Worm (Caenorhabditis elegans) whole organism, late embryonic: ENCODE measurements around the gene uroc-1.
A peak's percentile ranks its signal among the peaks of the same experiment; 100 is the strongest.

Experiments
- C38D4.7 ChIP-seq: fragments of 200-800 bp; sonication (Bioruptor generic); optimal IDR thresholded peaks from 2 replicates; lab custom pipeline; 2018; ENCODE audit warnings: mild to moderate bottlenecking, missing genetic modification characterization, moderate library complexity, missing compliant biosample characterization
- F13H6.1 ChIP-seq: sonication (generic microtip); optimal IDR thresholded peaks from 2 replicates; lab custom pipeline; 2016; ENCODE audit warnings: missing genetic modification characterization, missing compliant biosample characterization
- K02D7.2 ChIP-seq: sonication (generic microtip); optimal IDR thresholded peaks from 2 replicates; lab custom pipeline; 2017; ENCODE audit warnings: mild to moderate bottlenecking, missing genetic modification characterization, missing compliant biosample characterization
- K09A11.1 ChIP-seq: sonication (generic microtip); optimal IDR thresholded peaks from 2 replicates; lab custom pipeline; 2017; ENCODE audit warnings: antibody characterized with exemption, mild to moderate bottlenecking, missing genetic modification characterization, missing compliant biosample characterization; ENCODE audit not compliant: insufficient read depth
- ahr-1 ChIP-seq: sonication (generic microtip); optimal IDR thresholded peaks from 2 replicates; lab custom pipeline; 2016; ENCODE audit warnings: missing genetic modification characterization, missing compliant biosample characterization
- ama-1 ChIP-seq: fragments of 150-350 bp; optimal IDR thresholded peaks from 2 replicates; lab custom pipeline; 2014
- ceh-14 ChIP-seq: sonication (generic microtip); optimal IDR thresholded peaks from 2 replicates; lab custom pipeline; 2016; ENCODE audit warnings: missing genotype, missing genetic modification characterization, missing compliant biosample characterization
- ceh-19 ChIP-seq: fragments of 200-800 bp; sonication (Bioruptor generic); optimal IDR thresholded peaks from 2 replicates; lab custom pipeline; 2018; ENCODE audit warnings: mild to moderate bottlenecking, missing genetic modification characterization, missing compliant biosample characterization
- ceh-22 ChIP-seq: sonication (generic microtip); optimal IDR thresholded peaks from 2 replicates; lab custom pipeline; 2017; ENCODE audit warnings: missing biosample characterization, missing genetic modification characterization
- ceh-24 ChIP-seq: sonication (generic microtip); optimal IDR thresholded peaks from 2 replicates; lab custom pipeline; 2016; ENCODE audit warnings: mild to moderate bottlenecking, missing genetic modification characterization, missing compliant biosample characterization
- ceh-30 ChIP-seq: fragments of 150-350 bp; optimal IDR thresholded peaks from 2 replicates; lab custom pipeline; 2014; ENCODE audit warnings: missing biosample characterization, missing genetic modification characterization
- ceh-31 ChIP-seq: sonication (generic microtip); optimal IDR thresholded peaks from 2 replicates; lab custom pipeline; 2016; ENCODE audit warnings: missing genetic modification characterization, missing compliant biosample characterization
- ceh-34 ChIP-seq: sonication (generic microtip); optimal IDR thresholded peaks from 2 replicates; lab custom pipeline; 2016; ENCODE audit warnings: mild to moderate bottlenecking, missing genetic modification characterization, missing compliant biosample characterization
- ceh-45 ChIP-seq: fragments of 200-800 bp; sonication (Bioruptor generic); IDR thresholded peaks from 2 replicates; pipeline ENCODE4 v1.3.6; 2022; ENCODE audit warnings: missing genetic modification reagents, missing genetic modification characterization, missing compliant biosample characterization
- ceh-48 ChIP-seq: sonication (generic microtip); optimal IDR thresholded peaks from 2 replicates; lab custom pipeline; 2016; ENCODE audit warnings: missing genetic modification characterization, inconsistent platforms, missing compliant biosample characterization
- ceh-6 ChIP-seq: fragments of 200-800 bp; sonication (Bioruptor generic); optimal IDR thresholded peaks from 2 replicates; lab custom pipeline; 2018; ENCODE audit warnings: mild to moderate bottlenecking, missing genetic modification characterization, missing compliant biosample characterization
- dmd-4 ChIP-seq: sonication (generic microtip); optimal IDR thresholded peaks from 2 replicates; lab custom pipeline; 2016; ENCODE audit warnings: borderline replicate concordance, missing genetic modification characterization, missing compliant biosample characterization
- elt-2 ChIP-seq: sonication (generic microtip); optimal IDR thresholded peaks from 2 replicates; lab custom pipeline; 2016; ENCODE audit warnings: missing genetic modification reagents, missing genetic modification characterization, missing compliant biosample characterization
- elt-4 ChIP-seq: sonication (generic microtip); optimal IDR thresholded peaks from 2 replicates; lab custom pipeline; 2016; ENCODE audit warnings: missing genetic modification characterization, missing compliant biosample characterization
- ets-4 ChIP-seq: sonication (generic microtip); optimal IDR thresholded peaks from 2 replicates; lab custom pipeline; 2016; ENCODE audit warnings: missing genetic modification characterization, missing compliant biosample characterization
- fax-1 ChIP-seq: sonication (generic microtip); optimal IDR thresholded peaks from 2 replicates; lab custom pipeline; 2016; ENCODE audit warnings: missing genotype, missing genetic modification characterization, missing compliant biosample characterization
- fkh-10 ChIP-seq: fragments of 150-350 bp; optimal IDR thresholded peaks from 2 replicates; lab custom pipeline; 2014; ENCODE audit warnings: missing biosample characterization, missing genetic modification reagents, missing genetic modification characterization
- gmeb-2 ChIP-seq: sonication (generic microtip); optimal IDR thresholded peaks from 2 replicates; lab custom pipeline; 2016; ENCODE audit warnings: missing genetic modification characterization, inconsistent platforms, missing compliant biosample characterization
- hlh-13 ChIP-seq: fragments of 200-800 bp; sonication (Bioruptor generic); optimal IDR thresholded peaks from 2 replicates; lab custom pipeline; 2018; ENCODE audit warnings: mild to moderate bottlenecking, missing genetic modification characterization, missing compliant biosample characterization
- hlh-15 ChIP-seq: sonication (generic microtip); optimal IDR thresholded peaks from 2 replicates; lab custom pipeline; 2016; ENCODE audit warnings: missing genetic modification characterization, missing compliant biosample characterization
- hlh-30 ChIP-seq: sonication (generic microtip); optimal IDR thresholded peaks from 2 replicates; lab custom pipeline; 2017; ENCODE audit warnings: antibody characterized with exemption, missing genetic modification characterization, missing compliant biosample characterization; ENCODE audit not compliant: insufficient read depth
- hlh-6 ChIP-seq: sonication (generic microtip); optimal IDR thresholded peaks from 2 replicates; lab custom pipeline; 2016; ENCODE audit warnings: missing genotype, missing genetic modification characterization, missing compliant biosample characterization
- hlh-8 ChIP-seq: sonication (generic microtip); optimal IDR thresholded peaks from 2 replicates; lab custom pipeline; 2016; ENCODE audit warnings: missing genotype, missing genetic modification characterization, missing compliant biosample characterization
- lim-6 ChIP-seq: sonication (generic microtip); optimal IDR thresholded peaks from 2 replicates; lab custom pipeline; 2016; ENCODE audit warnings: missing genetic modification characterization, missing compliant biosample characterization
- lin-11 ChIP-seq: fragments of 200-800 bp; sonication (Bioruptor generic); optimal IDR thresholded peaks from 2 replicates; lab custom pipeline; 2018; ENCODE audit warnings: mild to moderate bottlenecking, missing genetic modification characterization, missing compliant biosample characterization
- mec-3 ChIP-seq: sonication (generic microtip); optimal IDR thresholded peaks from 2 replicates; lab custom pipeline; 2016; ENCODE audit warnings: borderline replicate concordance, missing genetic modification characterization, missing compliant biosample characterization
- nhr-11 ChIP-seq: fragments of 150-350 bp; optimal IDR thresholded peaks from 2 replicates; lab custom pipeline; 2014; ENCODE audit warnings: missing biosample characterization, missing genetic modification characterization
- nhr-232 ChIP-seq: sonication (generic microtip); optimal IDR thresholded peaks from 2 replicates; lab custom pipeline; 2016; ENCODE audit warnings: missing genetic modification characterization, missing compliant biosample characterization
- npax-4 ChIP-seq: sonication (generic microtip); optimal IDR thresholded peaks from 2 replicates; lab custom pipeline; 2016; ENCODE audit warnings: missing genetic modification characterization, missing compliant biosample characterization
- pha-2 ChIP-seq: sonication (generic microtip); optimal IDR thresholded peaks from 2 replicates; lab custom pipeline; 2017; ENCODE audit warnings: mild to moderate bottlenecking, missing genetic modification characterization, missing compliant biosample characterization
- pha-4 ChIP-seq: fragments of 150-350 bp; optimal IDR thresholded peaks from 2 replicates; lab custom pipeline; 2018; ENCODE audit warnings: missing biosample characterization, missing genetic modification reagents, missing genetic modification characterization
- pros-1 ChIP-seq: fragments of 150-350 bp; optimal IDR thresholded peaks from 2 replicates; lab custom pipeline; 2014; ENCODE audit warnings: missing biosample characterization, missing genetic modification reagents, missing genetic modification characterization
- rnt-1 ChIP-seq: sonication (generic microtip); optimal IDR thresholded peaks from 2 replicates; lab custom pipeline; 2016; ENCODE audit warnings: missing genetic modification characterization, missing compliant biosample characterization
- sox-2 ChIP-seq: fragments of 200-800 bp; sonication (Bioruptor generic); IDR thresholded peaks from 2 replicates; pipeline ENCODE4 v1.3.6; 2022; ENCODE audit warnings: missing genetic modification reagents, missing genetic modification characterization, missing compliant biosample characterization
- sox-4 ChIP-seq: sonication (generic microtip); optimal IDR thresholded peaks from 2 replicates; lab custom pipeline; 2017; ENCODE audit warnings: mild to moderate bottlenecking, missing genetic modification characterization, inconsistent platforms, missing compliant biosample characterization
- tbx-2 ChIP-seq: sonication (generic microtip); optimal IDR thresholded peaks from 2 replicates; lab custom pipeline; 2016; ENCODE audit warnings: missing genetic modification characterization, missing compliant biosample characterization
- tbx-7 ChIP-seq: sonication (generic microtip); optimal IDR thresholded peaks from 2 replicates; lab custom pipeline; 2016; ENCODE audit warnings: missing genotype, missing genetic modification characterization, missing compliant biosample characterization
- ttx-3 ChIP-seq: sonication (generic microtip); optimal IDR thresholded peaks from 2 replicates; lab custom pipeline; 2016; ENCODE audit warnings: missing genetic modification reagents, missing genetic modification characterization, missing compliant biosample characterization
- unc-3 ChIP-seq, 2 experiments: fragments of 200-800 bp in 1 of 2; sonication (Bioruptor generic) in 1 of 2; sonication (generic microtip) in 1 of 2; conservative IDR thresholded peaks in 1 of 2; optimal IDR thresholded peaks in 1 of 2; 2 replicates each; pipeline versions ENCODE4 v1.3.6 to Lab custom; 2016 to 2022; ENCODE audit warnings: missing compliant biosample characterization in 2 of 2, missing genetic modification characterization in 2 of 2, missing genetic modification reagents in 1 of 2
- unc-42 ChIP-seq: sonication (generic microtip); optimal IDR thresholded peaks from 2 replicates; lab custom pipeline; 2016; ENCODE audit warnings: missing genotype, missing genetic modification characterization, missing compliant biosample characterization
- unc-55 ChIP-seq: sonication (generic microtip); optimal IDR thresholded peaks from 2 replicates; lab custom pipeline; 2017; ENCODE audit warnings: missing biosample characterization, missing genetic modification reagents, missing genetic modification characterization
- zip-5 ChIP-seq: sonication (generic microtip); optimal IDR thresholded peaks from 2 replicates; lab custom pipeline; 2016; ENCODE audit warnings: missing genetic modification characterization, missing compliant biosample characterization
- ztf-16 ChIP-seq: sonication (generic microtip); optimal IDR thresholded peaks from 2 replicates; lab custom pipeline; 2017; ENCODE audit warnings: missing genetic modification characterization, missing compliant biosample characterization

Gene uroc-1

ce11 chrIV:16494007-16494406 is 48.5 kb downstream of the uroc-1 start:
- TF ChIP-seq ceh-6: no peak
- TF ChIP-seq unc-42: peak; percentile 91

ce11 chrIV:16492937-16493336 is 49.6 kb downstream of the uroc-1 start:
- TF ChIP-seq ceh-31 (tag; lab: Kevin White, UChicago) (no peak), K02D7.2 (tag; lab: Kevin White, UChicago) (no peak), F13H6.1 (tag; lab: Kevin White, UChicago) (no peak), unc-55 (GFP tag; lab: Kevin White, UChicago) (no peak), nhr-232 (tag; lab: Kevin White, UChicago) (no peak), pha-2 (tag; lab: Kevin White, UChicago) (no peak), lim-6 (no peak), tbx-7 (tag; lab: Kevin White, UChicago) (no peak), hlh-30 (no peak), ztf-16 (tag; lab: Kevin White, UChicago) (no peak), dmd-4 (no peak), npax-4 (tag; lab: Kevin White, UChicago) (no peak), ceh-34 (tag; lab: Kevin White, UChicago) (no peak), C38D4.7 (no peak), rnt-1 (tag; lab: Kevin White, UChicago) (no peak), elt-4 (no peak)

- TF ChIP-seq hlh-6: no peak
- TF ChIP-seq ceh-31 (tag; lab: Kevin White, UChicago): peak; percentile 89
- TF ChIP-seq sox-4 (tag; lab: Kevin White, UChicago): no peak
- TF ChIP-seq tbx-2 (tag; lab: Kevin White, UChicago): peak; percentile 92
- TF ChIP-seq ama-1 (lab: Kevin White, UChicago): no peak
- TF ChIP-seq mec-3 (tag; lab: Kevin White, UChicago): no peak
- TF ChIP-seq ceh-24 (tag; lab: Kevin White, UChicago): no peak
- TF ChIP-seq sox-2 (GFP tag; lab: Robert Waterston, UW): no peak
- TF ChIP-seq ceh-22 (tag; lab: Kevin White, UChicago): no peak
- no peak for TF ChIP-seq ceh-45 (GFP tag; lab: Robert Waterston, UW)
- TF ChIP-seq fkh-10 (GFP tag; lab: Kevin White, UChicago): no peak
- peak; percentile 34 for TF ChIP-seq ceh-19
- peak; percentile 80 for TF ChIP-seq hlh-30
- no peak for TF ChIP-seq ceh-6
- TF ChIP-seq pros-1: peak; percentile 96
- peak; percentile 48 for TF ChIP-seq ceh-14 (tag; lab: Kevin White, UChicago)
- no peak for TF ChIP-seq nhr-11 (tag; lab: Kevin White, UChicago)
- peak; percentile 75 for TF ChIP-seq K09A11.1 (tag; lab: Kevin White, UChicago)
- TF ChIP-seq unc-3 (GFP tag; conservative IDR thresholded peaks at IDR 0.05; lab: Robert Waterston, UW): no peak
- no peak for TF ChIP-seq unc-3 (tag; optimal IDR thresholded peaks at IDR 0.05; lab: Kevin White, UChicago)
- TF ChIP-seq ahr-1 (tag; lab: Kevin White, UChicago): no peak
- TF ChIP-seq F13H6.1 (tag; lab: Kevin White, UChicago): peak; percentile 62
- TF ChIP-seq pha-4 (tag; lab: Kevin White, UChicago): no peak
- TF ChIP-seq hlh-13 (GFP tag; lab: Kevin White, UChicago): no peak
- TF ChIP-seq lin-11: no peak
- peak; percentile 41 for TF ChIP-seq ceh-30 (tag; lab: Kevin White, UChicago)
- no peak for TF ChIP-seq nhr-232 (tag; lab: Kevin White, UChicago)
- TF ChIP-seq npax-4 (tag; lab: Kevin White, UChicago): no peak
- TF ChIP-seq zip-5 (tag; lab: Kevin White, UChicago): no peak
- no peak for TF ChIP-seq dmd-4
- no peak for TF ChIP-seq hlh-8
- peak; percentile 95 for TF ChIP-seq ceh-48 (tag; lab: Kevin White, UChicago)
- TF ChIP-seq rnt-1 (tag; lab: Kevin White, UChicago): peak; percentile 88
- no peak for TF ChIP-seq elt-4
- peak; percentile 19 for TF ChIP-seq fax-1 (tag; lab: Kevin White, UChicago)
- no peak for TF ChIP-seq gmeb-2 (tag; lab: Kevin White, UChicago)
- TF ChIP-seq hlh-15 (tag; lab: Kevin White, UChicago): no peak
- TF ChIP-seq ttx-3 (tag; lab: Kevin White, UChicago): no peak
- no peak for TF ChIP-seq elt-2
- TF ChIP-seq unc-42: peak; percentile 39
- no peak for TF ChIP-seq K02D7.2 (tag; lab: Kevin White, UChicago)
- TF ChIP-seq ets-4 (tag; lab: Kevin White, UChicago): peak; percentile 80
These were observed 50.2 kb downstream of the uroc-1 start for ce11 chrIV:16492327-16492726.
